Fruit fly (Drosophila melanogaster) whole organism, embryonic: ENCODE data around the gene CG3690.
A peak's percentile ranks its signal among the peaks of the same experiment; 100 is the strongest.

ENCODE experiments used
- Adf1 ChIP-seq: fragments of 200-800 bp; sonication (Bioruptor generic); IDR thresholded peaks from 2 replicates; pipeline ENCODE4 v1.3.6; 2022; ENCODE audit warnings: missing biosample characterization, missing genetic modification characterization
- CG11456 ChIP-seq: fragments of 200-800 bp; sonication (Bioruptor generic); IDR thresholded peaks from 3 replicates; pipeline ENCODE4 v1.3.6; 2022; ENCODE audit warnings: missing biosample characterization, missing genetic modification characterization
- CG12236 ChIP-seq: fragments of 200-800 bp; sonication (Bioruptor generic); optimal IDR thresholded peaks from 2 replicates; lab custom pipeline; 2016; ENCODE audit warnings: missing biosample characterization, missing genetic modification characterization
- CG15011 ChIP-seq: fragments of 200-800 bp; sonication (Bioruptor generic); optimal IDR thresholded peaks from 3 replicates; lab custom pipeline; 2018; ENCODE audit warnings: missing biosample characterization, mild to moderate bottlenecking, missing genetic modification characterization
- CG17186 ChIP-seq: fragments of 200-800 bp; sonication (Bioruptor generic); optimal IDR thresholded peaks from 3 replicates; lab custom pipeline; 2017; ENCODE audit warnings: missing biosample characterization, missing genetic modification reagents, missing genetic modification characterization
- CG17385 ChIP-seq: fragments of 200-800 bp; sonication (Bioruptor generic); optimal IDR thresholded peaks from 3 replicates; lab custom pipeline; 2018; ENCODE audit warnings: missing biosample characterization, mild to moderate bottlenecking, missing genetic modification characterization
- CG3726 ChIP-seq: fragments of 200-800 bp; sonication (Bioruptor generic); IDR thresholded peaks from 3 replicates; pipeline ENCODE4, ENCODE4 v1.3.6; 2022; ENCODE audit warnings: missing biosample characterization, missing genetic modification characterization
- CG4360 ChIP-seq: fragments of 200-800 bp; sonication (Bioruptor generic); IDR thresholded peaks from 2 replicates; pipeline ENCODE4 v1.3.6; 2022; ENCODE audit warnings: missing biosample characterization, missing genetic modification characterization
- CG5180 ChIP-seq: fragments of 200-800 bp; sonication (Bioruptor generic); optimal IDR thresholded peaks from 3 replicates; lab custom pipeline; 2017; ENCODE audit warnings: missing biosample characterization, missing genetic modification characterization, mild to moderate bottlenecking, moderate library complexity, missing genetic modification reagents
- CG5245 ChIP-seq: fragments of 200-800 bp; sonication (Bioruptor generic); optimal IDR thresholded peaks from 3 replicates; lab custom pipeline; 2016; ENCODE audit warnings: missing biosample characterization, missing genetic modification characterization
- CG7745 ChIP-seq: fragments of 200-800 bp; sonication (Bioruptor generic); optimal IDR thresholded peaks from 2 replicates; lab custom pipeline; 2018; ENCODE audit warnings: missing biosample characterization, mild to moderate bottlenecking, missing genetic modification characterization, moderate library complexity
- CG7987 ChIP-seq: fragments of 200-800 bp; sonication (Bioruptor generic); optimal IDR thresholded peaks from 2 replicates; lab custom pipeline; 2018; ENCODE audit warnings: missing biosample characterization, mild to moderate bottlenecking, missing genetic modification characterization, moderate library complexity
- CG9215 ChIP-seq: fragments of 200-800 bp; sonication (Bioruptor generic); IDR thresholded peaks from 2 replicates; pipeline ENCODE4 v1.3.6; 2022; ENCODE audit warnings: missing biosample characterization, missing genetic modification characterization
- CG9932 ChIP-seq: fragments of 200-800 bp; sonication (Bioruptor generic); IDR thresholded peaks from 2 replicates; pipeline ENCODE4 v1.3.6; 2022; ENCODE audit warnings: missing biosample characterization, missing genetic modification characterization
- Chrac-16 ChIP-seq: fragments of 200-800 bp; sonication (Bioruptor generic); optimal IDR thresholded peaks from 3 replicates; lab custom pipeline; 2016; ENCODE audit warnings: missing biosample characterization, missing genetic modification characterization
- CoRest ChIP-seq: fragments of 200-800 bp; sonication (Bioruptor generic); optimal IDR thresholded peaks from 3 replicates; lab custom pipeline; 2018; ENCODE audit warnings: missing biosample characterization, mild to moderate bottlenecking, missing genetic modification characterization, moderate library complexity
- Doc2 ChIP-seq: fragments of 200-800 bp; sonication (Bioruptor generic); IDR thresholded peaks from 2 replicates; pipeline ENCODE4 v1.3.6; 2022; ENCODE audit warnings: missing biosample characterization, missing genetic modification characterization
- HLH4C ChIP-seq: fragments of 200-800 bp; sonication (Bioruptor generic); IDR thresholded peaks from 3 replicates; pipeline ENCODE4 v1.3.6; 2022; ENCODE audit warnings: missing biosample characterization, missing genetic modification characterization; ENCODE audit not compliant: partially characterized antibody
- HLHmδ ChIP-seq: fragments of 200-800 bp; sonication (Bioruptor generic); optimal IDR thresholded peaks from 2 replicates; lab custom pipeline; 2018; ENCODE audit warnings: missing biosample characterization, mild to moderate bottlenecking, missing genetic modification characterization, moderate library complexity
- Hmr ChIP-seq: fragments of 200-800 bp; sonication (Bioruptor generic); optimal IDR thresholded peaks from 3 replicates; lab custom pipeline; 2017; ENCODE audit warnings: mild to moderate bottlenecking, missing biosample characterization, missing genetic modification reagents, missing genetic modification characterization
- Hr78 ChIP-seq, 2 experiments: fragments of 200-800 bp in 1 of 2; fragments of >200 bp in 1 of 2; sonication (Bioruptor generic) in 1 of 2; optimal IDR thresholded peaks; 2 replicates each; lab custom pipeline; 2017 to 2019; ENCODE audit warnings: missing biosample characterization in 2 of 2, missing genetic modification characterization in 2 of 2, mild to moderate bottlenecking in 1 of 2, moderate library complexity in 1 of 2
- Nf-YA ChIP-seq: fragments of 200-800 bp; sonication (Bioruptor generic); IDR thresholded peaks from 2 replicates; pipeline ENCODE4 v1.3.6; 2022; ENCODE audit warnings: missing biosample characterization, missing genetic modification characterization
- Nf-YC ChIP-seq: fragments of 200-800 bp; optimal IDR thresholded peaks from 3 replicates; lab custom pipeline; 2019; ENCODE audit warnings: missing biosample characterization, mild to moderate bottlenecking, missing genetic modification characterization, moderate library complexity
- Sox100B ChIP-seq: fragments of 200-800 bp; sonication (Bioruptor generic); optimal IDR thresholded peaks from 3 replicates; lab custom pipeline; 2018; ENCODE audit warnings: missing biosample characterization, mild to moderate bottlenecking, missing genetic modification characterization
- bbx ChIP-seq: fragments of 200-800 bp; sonication (Bioruptor generic); IDR thresholded peaks from 2 replicates; pipeline ENCODE4 v1.3.6; 2022; ENCODE audit warnings: missing biosample characterization, missing genetic modification characterization; ENCODE audit not compliant: partially characterized antibody
- bigmax ChIP-seq: fragments of 200-800 bp; sonication (Bioruptor generic); optimal IDR thresholded peaks from 2 replicates; lab custom pipeline; 2018; ENCODE audit warnings: missing biosample characterization, mild to moderate bottlenecking, missing genetic modification characterization
- croc ChIP-seq: fragments of 200-800 bp; sonication (Bioruptor generic); conservative IDR thresholded peaks from 3 replicates; pipeline ENCODE4 v1.3.6; 2022; ENCODE audit warnings: missing biosample characterization, missing genetic modification characterization
- crp ChIP-seq, 2 experiments: fragments of 200-800 bp; sonication (Bioruptor generic); optimal IDR thresholded peaks; 2 replicates in 1 of 2; 3 replicates in 1 of 2; lab custom pipeline; 2017; ENCODE audit warnings: missing biosample characterization in 2 of 2, missing genetic modification characterization in 2 of 2, mild to moderate bottlenecking in 1 of 2, moderate library complexity in 1 of 2
- cwo ChIP-seq: fragments of 200-800 bp; sonication (Bioruptor generic); optimal IDR thresholded peaks from 3 replicates; lab custom pipeline; 2017; ENCODE audit warnings: missing biosample characterization, missing genetic modification characterization, mild to moderate bottlenecking, moderate library complexity, missing genetic modification reagents
- ems ChIP-seq: fragments of 200-800 bp; sonication (Bioruptor generic); optimal IDR thresholded peaks from 3 replicates; lab custom pipeline; 2016; ENCODE audit warnings: missing biosample characterization, missing genetic modification characterization
- esg ChIP-seq: fragments of 200-800 bp; sonication (Bioruptor generic); conservative IDR thresholded peaks from 2 replicates; pipeline ENCODE4 v1.3.6; 2022; ENCODE audit warnings: missing biosample characterization, missing genetic modification characterization
- fd3F ChIP-seq: fragments of 200-800 bp; sonication (Bioruptor generic); optimal IDR thresholded peaks from 2 replicates; lab custom pipeline; 2018; ENCODE audit warnings: missing biosample characterization, mild to moderate bottlenecking, missing genetic modification characterization, moderate library complexity
- gsb ChIP-seq: fragments of 200-800 bp; sonication (Bioruptor generic); IDR thresholded peaks from 2 replicates; pipeline ENCODE4 v1.3.6; 2022; ENCODE audit warnings: missing biosample characterization, missing genetic modification characterization
- nom ChIP-seq: fragments of 200-800 bp; sonication (Bioruptor generic); optimal IDR thresholded peaks from 2 replicates; lab custom pipeline; 2017; ENCODE audit warnings: missing biosample characterization, missing genetic modification characterization, mild to moderate bottlenecking, moderate library complexity, missing genetic modification reagents
- odd ChIP-seq: fragments of 200-800 bp; sonication (Bioruptor generic); optimal IDR thresholded peaks from 2 replicates; lab custom pipeline; 2017; ENCODE audit warnings: missing biosample characterization, mild to moderate bottlenecking, missing genetic modification characterization
- salm ChIP-seq: fragments of 200-800 bp; sonication (Bioruptor generic); optimal IDR thresholded peaks from 2 replicates; lab custom pipeline; 2018; ENCODE audit warnings: missing biosample characterization, mild to moderate bottlenecking, missing genetic modification characterization
- scrt ChIP-seq: fragments of 200-800 bp; sonication (Bioruptor generic); optimal IDR thresholded peaks from 2 replicates; lab custom pipeline; 2018; ENCODE audit warnings: missing biosample characterization, mild to moderate bottlenecking, missing genetic modification characterization, moderate library complexity
- sna ChIP-seq: fragments of 200-800 bp; sonication (Bioruptor generic); IDR thresholded peaks from 2 replicates; pipeline ENCODE4 v1.3.6; 2022; ENCODE audit warnings: missing biosample characterization, missing genetic modification characterization; ENCODE audit not compliant: partially characterized antibody
- sqz ChIP-seq: fragments of 200-800 bp; sonication (Bioruptor generic); optimal IDR thresholded peaks from 3 replicates; lab custom pipeline; 2018; ENCODE audit warnings: missing biosample characterization, mild to moderate bottlenecking, missing genetic modification characterization
- tin ChIP-seq: fragments of 200-800 bp; sonication (Bioruptor generic); optimal IDR thresholded peaks from 3 replicates; lab custom pipeline; 2016; ENCODE audit warnings: missing biosample characterization, missing genetic modification characterization
- tio ChIP-seq: fragments of 200-800 bp; sonication (Bioruptor generic); optimal IDR thresholded peaks from 2 replicates; lab custom pipeline; 2017; ENCODE audit warnings: missing biosample characterization, missing genetic modification characterization, inconsistent platforms
- vvl ChIP-seq: fragments of 200-800 bp; sonication (Bioruptor generic); IDR thresholded peaks from 2 replicates; pipeline ENCODE4 v1.3.6; 2022; ENCODE audit warnings: missing biosample characterization, missing genetic modification characterization
- z ChIP-seq: fragments of 200-800 bp; sonication (Bioruptor generic); IDR thresholded peaks from 3 replicates; pipeline ENCODE4 v1.3.6; 2022; ENCODE audit warnings: missing biosample characterization, missing genetic modification characterization
- zfh2 ChIP-seq: fragments of 200-800 bp; sonication (Bioruptor generic); optimal IDR thresholded peaks from 2 replicates; lab custom pipeline; 2016; ENCODE audit warnings: missing biosample characterization, missing genetic modification characterization

The CG3690 gene

dm6 chrX:921359-921758 lies 30.3 kb downstream of the CG3690 start (continued):
- TF ChIP-seq CG5245 (GFP tag; lab: Kevin White, UChicago) (no peak), gsb (GFP tag; lab: Robert Waterston, UW) (no peak), CG9932 (GFP tag; lab: Robert Waterston, UW) (0 out of 2 replicates have a peak, but pooled peaks have one; percentile 20), CG7745 (no peak), salm (tag; lab: Kevin White, UChicago) (no peak), odd (GFP tag; lab: Kevin White, UChicago) (no peak), HLH4C (GFP tag; lab: Robert Waterston, UW) (no peak), CG11456 (GFP tag; lab: Robert Waterston, UW) (0 out of 3 replicates have a peak, but pooled peaks have one; percentile 10)
- TF ChIP-seq, all 482 proteins: peak for 29

- TF ChIP-seq fd3F (GFP tag; lab: Kevin White, UChicago) (no peak), z (peak; percentile 96), sna (GFP tag; lab: Robert Waterston, UW) (0 out of 2 replicates have a peak, but pooled peaks have one; percentile 19), CG17186 (GFP tag; lab: Kevin White, UChicago) (no peak), HLHmδ (GFP tag; lab: Kevin White, UChicago) (no peak), Hr78 (GFP tag; optimal IDR thresholded peaks at IDR 0.05; lab: Kevin White, UChicago) (peak in 1 of 2 experiments; percentile 1), cwo (GFP tag; lab: Kevin White, UChicago) (peak; percentile 59), CG17385 (GFP tag; lab: Kevin White, UChicago) (peak; percentile 60), sqz (GFP tag; lab: Kevin White, UChicago) (peak; percentile 88), CG12236 (GFP tag; lab: Kevin White, UChicago) (no peak), Sox100B (GFP tag; lab: Kevin White, UChicago) (no peak), CG5180 (GFP tag; lab: Kevin White, UChicago) (peak; percentile 92), Hmr (GFP tag; lab: Kevin White, UChicago) (no peak), crp (GFP tag; optimal IDR thresholded peaks at IDR 0.05; lab: Kevin White, UChicago) (peak in 1 of 2 experiments; percentile 36), Adf1 (GFP tag; lab: Robert Waterston, UW) (peak; percentile 78), scrt (GFP tag; lab: Kevin White, UChicago) (peak; percentile 50), CG4360 (GFP tag; lab: Robert Waterston, UW) (peak; percentile 50; the same call in 1 of the 2 replicates), Nf-YA (GFP tag; lab: Robert Waterston, UW) (no peak), croc (GFP tag; lab: Robert Waterston, UW) (no peak), vvl (GFP tag; lab: Robert Waterston, UW) (no peak), nom (GFP tag; lab: Kevin White, UChicago) (peak; percentile 3), bbx (GFP tag; lab: Robert Waterston, UW) (0 out of 2 replicates have a peak, but pooled peaks have one; percentile 13), CG9215 (GFP tag; lab: Robert Waterston, UW) (no peak)
Observed at dm6 chrX:908763-909497, 42.8 kb downstream of the CG3690 start.

- peak; percentile 70 for TF ChIP-seq zfh2
- TF ChIP-seq CG3726 (GFP tag; lab: Robert Waterston, UW), result peak; percentile 58; the same call in 1 of the 3 replicates
- no peak for TF ChIP-seq bigmax
- TF ChIP-seq Chrac-16, result peak; percentile 69
- TF ChIP-seq ems (GFP tag; lab: Kevin White, UChicago), result peak; percentile 65
- peak; percentile 25; the same call in 1 of the 2 replicates for TF ChIP-seq Doc2
- peak; percentile 77 for TF ChIP-seq esg
- TF ChIP-seq HLH4C (GFP tag; lab: Robert Waterston, UW), result 0 out of 3 replicates have a peak, but pooled peaks have one; percentile 18
- peak; percentile 79 for TF ChIP-seq CoRest (tag; lab: Kevin White, UChicago)
- TF ChIP-seq Nf-YC, result peak; percentile 60
- peak; percentile 38 for TF ChIP-seq tio (GFP tag; lab: Kevin White, UChicago)
- TF ChIP-seq CG7987 (GFP tag; lab: Kevin White, UChicago), result peak; percentile 29
- peak; percentile 25 for TF ChIP-seq CG15011 (GFP tag; lab: Kevin White, UChicago)
- TF ChIP-seq fd3F (GFP tag; lab: Kevin White, UChicago), result peak; percentile 72
- TF ChIP-seq tin (GFP tag; lab: Kevin White, UChicago), result peak; percentile 68
Observed at dm6 chrX:900725-901345, 50.9 kb downstream of the CG3690 start.
